Fruit fly (Drosophila melanogaster) whole organism, pupa: Measurements from ENCODE around the gene CG10562.

ENCODE experiments used
- CG12605 ChIP-seq: fragments of 200-800 bp; sonication (Bioruptor generic); IDR thresholded peaks from 2 replicates; pipeline ENCODE4 v1.3.6; 2022; ENCODE audit warnings: missing biosample characterization, missing genetic modification characterization
- CG13204 ChIP-seq: fragments of 200-800 bp; sonication (Bioruptor generic); optimal IDR thresholded peaks from 2 replicates; lab custom pipeline; 2018; ENCODE audit warnings: missing biosample characterization, mild to moderate bottlenecking, missing genetic modification characterization, moderate library complexity
- CG14655 ChIP-seq: fragments of 200-800 bp; sonication (Bioruptor generic); optimal IDR thresholded peaks from 3 replicates; lab custom pipeline; 2017; ENCODE audit warnings: mild to moderate bottlenecking, missing biosample characterization, missing genetic modification reagents, missing genetic modification characterization
- CG15710 ChIP-seq: fragments of 200-800 bp; sonication (Bioruptor generic); optimal IDR thresholded peaks from 2 replicates; lab custom pipeline; 2018; ENCODE audit warnings: missing biosample characterization, mild to moderate bottlenecking, missing genetic modification characterization, moderate library complexity
- CG32121 ChIP-seq: fragments of 200-800 bp; sonication (Bioruptor generic); IDR thresholded peaks from 2 replicates; pipeline ENCODE4 v1.3.6; 2022; ENCODE audit warnings: missing biosample characterization, missing genetic modification characterization
- CG34367 ChIP-seq: fragments of 200-800 bp; sonication (Bioruptor generic); optimal IDR thresholded peaks from 2 replicates; lab custom pipeline; 2018; ENCODE audit warnings: missing biosample characterization, mild to moderate bottlenecking, missing genetic modification characterization
- CG8301 ChIP-seq: fragments of 200-800 bp; sonication (Bioruptor generic); optimal IDR thresholded peaks from 2 replicates; lab custom pipeline; 2018; ENCODE audit warnings: missing biosample characterization, mild to moderate bottlenecking, missing genetic modification characterization
- fd96Ca ChIP-seq: fragments of 200-800 bp; sonication (Bioruptor generic); IDR thresholded peaks from 3 replicates; pipeline ENCODE4 v1.3.6; 2022; ENCODE audit warnings: missing biosample characterization, missing genetic modification characterization
- gl ChIP-seq: fragments of 200-800 bp; sonication (Bioruptor generic); optimal IDR thresholded peaks from 2 replicates; lab custom pipeline; 2018; ENCODE audit warnings: missing biosample characterization, mild to moderate bottlenecking, missing genetic modification characterization
- rn ChIP-seq: fragments of 200-800 bp; sonication (Bioruptor generic); IDR thresholded peaks from 2 replicates; pipeline ENCODE4 v1.3.6; 2022; ENCODE audit warnings: missing biosample characterization, missing genetic modification characterization

dm6 chr3R:25302239-25302638, 20.3 kb downstream of the CG10562 start, which contains the start of gene CG31370:
- no peak for TF ChIP-seq rn (GFP tag; lab: Robert Waterston, UW)
- no peak for TF ChIP-seq CG14655
- TF ChIP-seq CG15710: no peak
- TF ChIP-seq CG13204 (GFP tag; lab: Kevin White, UChicago): no peak
- no peak for TF ChIP-seq CG32121 (GFP tag; lab: Robert Waterston, UW)
- no peak for TF ChIP-seq fd96Ca (GFP tag; lab: Robert Waterston, UW)
- no peak for TF ChIP-seq CG34367 (tag; lab: Kevin White, UChicago)
- no peak for TF ChIP-seq CG8301 (tag; lab: Kevin White, UChicago)
- no peak for TF ChIP-seq gl (tag; lab: Kevin White, UChicago)
- no peak for TF ChIP-seq CG12605
